Fruit fly (Drosophila melanogaster): ENCODE data around the gene frc.

Gene frc

DNA sequence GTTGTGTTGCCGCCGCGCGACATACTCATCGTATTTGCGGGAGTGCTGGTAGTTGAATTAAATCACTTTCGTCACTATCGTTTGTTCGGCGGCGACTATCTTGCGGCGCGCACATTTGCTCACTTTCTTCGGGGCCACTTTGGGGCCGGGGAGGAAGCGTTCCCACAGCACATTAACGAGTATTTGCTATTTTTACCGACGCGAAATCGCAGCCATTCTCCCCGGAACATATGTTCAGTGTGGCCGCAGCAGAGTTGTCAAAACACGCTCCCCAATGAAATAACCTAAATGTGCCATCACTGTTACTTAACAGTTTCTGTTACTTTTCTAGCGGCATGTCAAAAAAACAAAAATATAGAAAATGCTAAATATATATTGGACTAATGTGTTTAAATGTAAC is at the start of gene frc:
frc (minus strand) TSS at position 244 of the 400 bp plus-strand sequence.
- TF ChIP-seq CG14711 (tag; optimal IDR thresholded peaks at IDR 0.05), result peak; percentile 4
- TF ChIP-seq Crg-1 (GFP tag; optimal IDR thresholded peaks at IDR 0.05), result no peak
- no peak for TF ChIP-seq kay (GFP tag; ENCODE audit: borderline replicate concordance)
- TF ChIP-seq pad (GFP tag; optimal IDR thresholded peaks at IDR 0.05), result no peak
- TF ChIP-seq tj (GFP tag; optimal IDR thresholded peaks at IDR 0.05), result no peak
- TF ChIP-seq CG12768 (GFP tag; optimal IDR thresholded peaks at IDR 0.05), result no peak
- no peak for TF ChIP-seq CG5204 (GFP tag; optimal IDR thresholded peaks at IDR 0.05)
- no peak for TF ChIP-seq Clk (GFP tag; optimal IDR thresholded peaks at IDR 0.05)
- peak; percentile 47 for TF ChIP-seq Mnt (GFP tag; optimal IDR thresholded peaks at IDR 0.05)
- no peak for TF ChIP-seq Hr96 (GFP tag; optimal IDR thresholded peaks at IDR 0.05)
- TF ChIP-seq CG1620 (GFP tag; optimal IDR thresholded peaks at IDR 0.05), result peak; percentile 24

DNA sequence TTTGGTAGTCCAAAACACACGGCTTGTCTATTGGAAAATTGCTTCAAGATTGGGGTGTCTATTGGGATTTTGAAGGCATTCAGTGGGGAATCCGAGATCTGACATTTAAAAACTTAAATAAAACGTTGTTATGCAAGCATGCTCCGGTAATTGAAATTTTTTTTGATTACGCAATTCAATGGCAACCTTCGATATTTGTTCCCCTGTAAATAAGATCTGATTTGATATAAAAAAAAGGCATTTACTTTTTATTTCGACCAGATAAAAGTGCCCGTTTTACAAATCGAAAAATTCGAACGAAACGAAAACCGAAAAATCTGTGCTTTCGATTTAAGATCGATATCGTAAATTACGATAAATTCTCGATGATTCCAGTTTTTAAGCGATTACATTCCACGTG is 45.8 kb upstream of the frc start, which contains the start of the genes CG13733 and qjt:
CG13733 (minus strand) TSS at position 101 of the 400 bp plus-strand sequence.
qjt (plus strand) TSS at position 271 of the 400 bp plus-strand sequence.
- TF ChIP-seq CG33017 (tag; optimal IDR thresholded peaks at IDR 0.05), result no peak
- no peak for TF ChIP-seq CG1620 (GFP tag; optimal IDR thresholded peaks at IDR 0.05)
- TF ChIP-seq bab1 (GFP tag; optimal IDR thresholded peaks at IDR 0.05), result no peak
- no peak for TF ChIP-seq Crg-1 (GFP tag; optimal IDR thresholded peaks at IDR 0.05)
- TF ChIP-seq ovo (GFP tag; optimal IDR thresholded peaks at IDR 0.05), result no peak
- no peak for TF ChIP-seq CG7045 (GFP tag; optimal IDR thresholded peaks at IDR 0.05)
- no peak for TF ChIP-seq kay (GFP tag; ENCODE audit: borderline replicate concordance)

DNA sequence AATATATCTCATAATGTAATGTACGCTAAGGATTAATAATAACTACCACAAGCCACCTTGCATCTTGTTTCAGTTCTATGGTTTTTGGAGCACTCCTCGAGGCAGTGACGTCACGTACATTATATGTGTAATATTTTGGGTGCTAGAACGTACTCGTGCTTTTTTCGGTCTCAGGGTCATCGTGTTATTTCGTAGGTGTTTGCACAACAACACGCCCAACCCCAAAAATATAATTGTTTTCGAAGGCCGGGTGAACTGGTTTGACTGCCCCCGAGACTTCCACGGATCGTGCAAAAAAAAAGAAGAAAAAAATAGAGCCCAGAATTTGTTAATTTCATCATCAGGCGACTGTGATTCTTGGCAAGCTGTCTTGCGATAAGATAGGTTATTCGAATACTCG is 43.5 kb upstream of the frc start:
- TF ChIP-seq CG1620 (GFP tag; optimal IDR thresholded peaks at IDR 0.05) (no peak), bab1 (GFP tag; optimal IDR thresholded peaks at IDR 0.05) (no peak)

DNA sequence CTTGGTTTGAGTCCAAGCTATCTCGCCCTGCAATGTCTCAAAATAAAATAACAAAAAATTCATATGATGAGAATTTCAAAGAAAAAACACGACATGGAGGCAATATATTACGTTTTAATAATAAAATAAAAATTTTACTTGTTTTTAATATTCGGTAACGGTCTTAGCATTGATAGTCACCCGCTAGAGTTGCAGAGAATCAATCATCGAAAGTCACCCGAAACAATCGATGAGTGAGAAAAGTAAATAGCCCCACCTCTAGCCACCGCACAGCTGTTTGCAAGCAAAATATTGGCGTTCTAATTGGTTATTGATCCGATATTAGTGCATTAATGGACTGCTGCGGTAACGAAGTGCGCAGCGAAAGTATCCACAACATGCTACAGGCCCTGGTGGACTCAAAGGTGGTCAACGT is 43.0 kb upstream of the frc start, which contains the start of gene CG34250:
CG34250 (plus strand) TSS at position 244 of the 415 bp plus-strand sequence.
- TF ChIP-seq tj (GFP tag; optimal IDR thresholded peaks at IDR 0.05) (peak; percentile 52), Mnt (GFP tag; optimal IDR thresholded peaks at IDR 0.05) (peak; percentile 51), bab1 (GFP tag; optimal IDR thresholded peaks at IDR 0.05) (peak; percentile 83), CG14711 (tag; optimal IDR thresholded peaks at IDR 0.05) (peak; percentile 67), Hr96 (GFP tag; optimal IDR thresholded peaks at IDR 0.05) (no peak), cic (GFP tag; optimal IDR thresholded peaks at IDR 0.05) (peak; percentile 10), CG1620 (GFP tag; optimal IDR thresholded peaks at IDR 0.05) (peak; percentile 33), CG33017 (tag; optimal IDR thresholded peaks at IDR 0.05) (no peak), toe (GFP tag; optimal IDR thresholded peaks at IDR 0.05) (peak; percentile 45), CG7045 (GFP tag; optimal IDR thresholded peaks at IDR 0.05) (peak; percentile 52), ovo (GFP tag; optimal IDR thresholded peaks at IDR 0.05) (peak; percentile 42), Clk (GFP tag; optimal IDR thresholded peaks at IDR 0.05) (no peak), kay (GFP tag; ENCODE audit: borderline replicate concordance) (peak; percentile 80), CG11617 (GFP tag; optimal IDR thresholded peaks at IDR 0.05) (peak; percentile 55), CG12768 (GFP tag; optimal IDR thresholded peaks at IDR 0.05) (no peak), Crg-1 (GFP tag; optimal IDR thresholded peaks at IDR 0.05) (peak; percentile 51)

DNA sequence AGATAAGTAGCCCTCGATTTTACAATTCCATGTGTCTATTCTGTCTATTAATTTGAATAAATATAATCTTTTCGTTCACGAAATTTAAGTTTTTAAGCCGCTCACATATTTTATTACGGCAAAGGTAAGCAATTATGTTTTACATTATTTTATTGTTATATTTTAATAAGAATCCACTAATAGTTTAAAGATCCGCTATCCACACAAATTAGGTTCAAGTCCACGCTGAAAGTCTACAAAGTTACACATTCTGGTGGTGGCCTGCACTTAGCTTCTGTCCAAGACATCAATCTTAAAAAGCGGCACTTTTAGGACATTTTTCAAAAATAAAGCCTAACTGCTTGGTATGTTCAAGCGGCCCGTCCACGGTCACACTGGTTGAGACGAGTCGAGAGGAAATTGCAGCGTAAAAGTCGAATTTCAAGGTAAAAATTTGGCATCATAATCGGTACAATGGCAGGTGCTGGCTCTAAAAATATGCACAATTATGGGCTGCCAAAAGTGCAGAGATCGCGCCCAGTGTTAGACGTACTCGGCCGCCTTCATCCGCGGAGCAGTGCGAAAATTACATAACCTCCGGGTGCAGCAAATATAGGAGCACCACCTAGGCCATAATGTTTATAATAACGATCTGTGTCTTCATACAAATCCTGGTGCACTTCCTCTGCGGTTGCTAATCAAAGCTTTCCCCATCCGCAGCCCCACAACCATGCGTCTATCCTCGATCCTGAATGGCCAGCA is 41.9 kb upstream of the frc start, which contains the start of the genes UQCR-Q and CG46525:
UQCR-Q (plus strand) TSS at position 51 of the 741 bp plus-strand sequence.
CG46525 (plus strand) TSS at position 510 of the 741 bp plus-strand sequence.
- TF ChIP-seq CG7045 (GFP tag; optimal IDR thresholded peaks at IDR 0.05), result no peak
- no peak for TF ChIP-seq pad (GFP tag; optimal IDR thresholded peaks at IDR 0.05)
- TF ChIP-seq tj (GFP tag; optimal IDR thresholded peaks at IDR 0.05), result no peak
- peak; percentile 53 for TF ChIP-seq bab1 (GFP tag; optimal IDR thresholded peaks at IDR 0.05)
- peak; percentile 3 for TF ChIP-seq CG14711 (tag; optimal IDR thresholded peaks at IDR 0.05)
- TF ChIP-seq Hr96 (GFP tag; optimal IDR thresholded peaks at IDR 0.05), result no peak
- no peak for TF ChIP-seq CG5204 (GFP tag; optimal IDR thresholded peaks at IDR 0.05)
- no peak for TF ChIP-seq CG7101 (tag; optimal IDR thresholded peaks at IDR 0.05)
- TF ChIP-seq ovo (GFP tag; optimal IDR thresholded peaks at IDR 0.05), result no peak
- TF ChIP-seq Mnt (GFP tag; optimal IDR thresholded peaks at IDR 0.05), result peak; percentile 17
- no peak for TF ChIP-seq cic (GFP tag; optimal IDR thresholded peaks at IDR 0.05)

DNA sequence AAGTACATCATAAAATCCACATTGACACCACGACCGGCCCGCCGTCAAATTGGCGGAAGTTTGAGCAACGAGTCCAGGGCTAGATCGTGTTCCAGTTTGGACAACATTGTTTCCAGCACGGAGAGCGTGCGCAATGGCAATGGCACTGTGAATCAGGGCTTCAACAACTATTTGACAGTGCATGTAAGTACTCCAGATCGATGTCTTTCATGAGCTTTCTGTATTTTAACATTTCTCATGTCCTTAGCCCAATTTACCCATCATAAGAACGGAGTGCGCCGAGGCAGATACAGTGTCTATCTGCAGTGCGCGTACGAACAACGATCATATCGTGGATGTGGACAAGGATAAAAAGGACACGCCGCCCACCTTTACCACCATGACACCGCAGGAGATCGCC is 40.9 kb upstream of the frc start:
- no peak for TF ChIP-seq toe (GFP tag; optimal IDR thresholded peaks at IDR 0.05)
- no peak for TF ChIP-seq CG7101 (tag; optimal IDR thresholded peaks at IDR 0.05)
- no peak for TF ChIP-seq CG11617 (GFP tag; optimal IDR thresholded peaks at IDR 0.05)
- TF ChIP-seq Hr96 (GFP tag; optimal IDR thresholded peaks at IDR 0.05), result no peak
- TF ChIP-seq cic (GFP tag; optimal IDR thresholded peaks at IDR 0.05), result no peak
- no peak for TF ChIP-seq ovo (GFP tag; optimal IDR thresholded peaks at IDR 0.05)

DNA sequence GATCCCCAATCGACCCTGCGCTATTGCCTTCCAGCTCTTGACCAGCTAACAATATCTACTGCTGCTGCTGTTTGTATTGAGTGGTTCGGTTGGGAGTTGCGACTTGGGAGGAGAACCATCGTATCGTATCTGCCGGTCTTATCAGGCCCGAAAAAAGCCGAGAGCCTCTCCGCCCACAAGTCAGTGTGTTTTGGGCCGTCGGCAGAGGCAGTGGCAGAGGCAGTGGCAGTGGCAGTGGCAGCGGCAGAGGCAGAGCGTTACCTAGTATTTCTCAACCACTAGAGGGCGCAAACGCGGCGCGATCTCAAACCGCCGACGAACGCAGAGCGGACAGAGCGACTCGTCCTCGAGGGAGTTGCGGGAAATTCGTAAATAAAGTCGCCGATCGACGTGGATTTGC is 37.1 kb upstream of the frc start, which contains the start of gene SecCl:
SecCl (plus strand) TSS at position 18 of the 400 bp plus-strand sequence.
- TF ChIP-seq cnc (optimal IDR thresholded peaks at IDR 0.05), result no peak
- TF ChIP-seq tj (GFP tag; optimal IDR thresholded peaks at IDR 0.05), result no peak
